Worm (Caenorhabditis elegans) whole organism, late embryonic: ENCODE measurements around the gene F26G1.9.

ENCODE experiments used
- K02D7.2 ChIP-seq: sonication (generic microtip); optimal IDR thresholded peaks from 2 replicates; lab custom pipeline; 2017; ENCODE audit warnings: mild to moderate bottlenecking, missing genetic modification characterization, missing compliant biosample characterization
- Y22D7AL.16 ChIP-seq: sonication (generic microtip); optimal IDR thresholded peaks from 2 replicates; lab custom pipeline; 2016; ENCODE audit warnings: missing genetic modification characterization, missing compliant biosample characterization
- ahr-1 ChIP-seq: sonication (generic microtip); optimal IDR thresholded peaks from 2 replicates; lab custom pipeline; 2016; ENCODE audit warnings: missing genetic modification characterization, missing compliant biosample characterization
- ceh-14 ChIP-seq: sonication (generic microtip); optimal IDR thresholded peaks from 2 replicates; lab custom pipeline; 2016; ENCODE audit warnings: missing genotype, missing genetic modification characterization, missing compliant biosample characterization
- ceh-18 ChIP-seq: sonication (generic microtip); optimal IDR thresholded peaks from 2 replicates; lab custom pipeline; 2016; ENCODE audit warnings: missing genetic modification characterization, missing compliant biosample characterization
- ceh-19 ChIP-seq: fragments of 200-800 bp; sonication (Bioruptor generic); optimal IDR thresholded peaks from 2 replicates; lab custom pipeline; 2018; ENCODE audit warnings: mild to moderate bottlenecking, missing genetic modification characterization, missing compliant biosample characterization
- ceh-2 ChIP-seq: sonication (generic microtip); optimal IDR thresholded peaks from 2 replicates; lab custom pipeline; 2016; ENCODE audit warnings: missing genotype, missing genetic modification characterization, missing compliant biosample characterization
- ceh-22 ChIP-seq: sonication (generic microtip); optimal IDR thresholded peaks from 2 replicates; lab custom pipeline; 2017; ENCODE audit warnings: missing biosample characterization, missing genetic modification characterization
- ceh-24 ChIP-seq: sonication (generic microtip); optimal IDR thresholded peaks from 2 replicates; lab custom pipeline; 2016; ENCODE audit warnings: mild to moderate bottlenecking, missing genetic modification characterization, missing compliant biosample characterization
- ceh-31 ChIP-seq: sonication (generic microtip); optimal IDR thresholded peaks from 2 replicates; lab custom pipeline; 2016; ENCODE audit warnings: missing genetic modification characterization, missing compliant biosample characterization
- ceh-34 ChIP-seq: sonication (generic microtip); optimal IDR thresholded peaks from 2 replicates; lab custom pipeline; 2016; ENCODE audit warnings: mild to moderate bottlenecking, missing genetic modification characterization, missing compliant biosample characterization
- ceh-48 ChIP-seq: sonication (generic microtip); optimal IDR thresholded peaks from 2 replicates; lab custom pipeline; 2016; ENCODE audit warnings: missing genetic modification characterization, inconsistent platforms, missing compliant biosample characterization
- ceh-6 ChIP-seq: fragments of 200-800 bp; sonication (Bioruptor generic); optimal IDR thresholded peaks from 2 replicates; lab custom pipeline; 2018; ENCODE audit warnings: mild to moderate bottlenecking, missing genetic modification characterization, missing compliant biosample characterization
- ceh-9 ChIP-seq: sonication (generic microtip); optimal IDR thresholded peaks from 2 replicates; lab custom pipeline; 2016; ENCODE audit warnings: mild to moderate bottlenecking, missing genetic modification characterization, inconsistent platforms, missing compliant biosample characterization
- elt-2 ChIP-seq: sonication (generic microtip); optimal IDR thresholded peaks from 2 replicates; lab custom pipeline; 2016; ENCODE audit warnings: missing genetic modification reagents, missing genetic modification characterization, missing compliant biosample characterization
- fax-1 ChIP-seq: sonication (generic microtip); optimal IDR thresholded peaks from 2 replicates; lab custom pipeline; 2016; ENCODE audit warnings: missing genotype, missing genetic modification characterization, missing compliant biosample characterization
- fkh-10 ChIP-seq: fragments of 150-350 bp; optimal IDR thresholded peaks from 2 replicates; lab custom pipeline; 2014; ENCODE audit warnings: missing biosample characterization, missing genetic modification reagents, missing genetic modification characterization
- madf-2 ChIP-seq: sonication (generic microtip); optimal IDR thresholded peaks from 2 replicates; lab custom pipeline; 2017; ENCODE audit warnings: missing genetic modification characterization, missing compliant biosample characterization
- mec-3 ChIP-seq: sonication (generic microtip); optimal IDR thresholded peaks from 2 replicates; lab custom pipeline; 2016; ENCODE audit warnings: borderline replicate concordance, missing genetic modification characterization, missing compliant biosample characterization
- npax-4 ChIP-seq: sonication (generic microtip); optimal IDR thresholded peaks from 2 replicates; lab custom pipeline; 2016; ENCODE audit warnings: missing genetic modification characterization, missing compliant biosample characterization
- odd-2 ChIP-seq: sonication (generic microtip); optimal IDR thresholded peaks from 2 replicates; lab custom pipeline; 2017; ENCODE audit warnings: antibody characterized with exemption, mild to moderate bottlenecking, missing genetic modification characterization, missing compliant biosample characterization
- pha-2 ChIP-seq: sonication (generic microtip); optimal IDR thresholded peaks from 2 replicates; lab custom pipeline; 2017; ENCODE audit warnings: mild to moderate bottlenecking, missing genetic modification characterization, missing compliant biosample characterization
- ref-2 ChIP-seq: sonication (generic microtip); optimal IDR thresholded peaks from 2 replicates; lab custom pipeline; 2016; ENCODE audit warnings: missing genetic modification characterization, missing compliant biosample characterization
- sdc-2 ChIP-seq: sonication (generic microtip); optimal IDR thresholded peaks from 2 replicates; lab custom pipeline; 2016; ENCODE audit warnings: missing genotype, missing genetic modification characterization, missing compliant biosample characterization
- sox-2 ChIP-seq: fragments of 200-800 bp; sonication (Bioruptor generic); IDR thresholded peaks from 2 replicates; pipeline ENCODE4 v1.3.6; 2022; ENCODE audit warnings: missing genetic modification reagents, missing genetic modification characterization, missing compliant biosample characterization
- tbx-2 ChIP-seq: sonication (generic microtip); optimal IDR thresholded peaks from 2 replicates; lab custom pipeline; 2016; ENCODE audit warnings: missing genetic modification characterization, missing compliant biosample characterization
- tbx-7 ChIP-seq: sonication (generic microtip); optimal IDR thresholded peaks from 2 replicates; lab custom pipeline; 2016; ENCODE audit warnings: missing genotype, missing genetic modification characterization, missing compliant biosample characterization
- ttx-3 ChIP-seq: sonication (generic microtip); optimal IDR thresholded peaks from 2 replicates; lab custom pipeline; 2016; ENCODE audit warnings: missing genetic modification reagents, missing genetic modification characterization, missing compliant biosample characterization
- unc-3 ChIP-seq, 2 experiments: fragments of 200-800 bp in 1 of 2; sonication (Bioruptor generic) in 1 of 2; sonication (generic microtip) in 1 of 2; conservative IDR thresholded peaks in 1 of 2; optimal IDR thresholded peaks in 1 of 2; 2 replicates each; pipeline versions ENCODE4 v1.3.6 to Lab custom; 2016 to 2022; ENCODE audit warnings: missing compliant biosample characterization in 2 of 2, missing genetic modification characterization in 2 of 2, missing genetic modification reagents in 1 of 2
- unc-42 ChIP-seq: sonication (generic microtip); optimal IDR thresholded peaks from 2 replicates; lab custom pipeline; 2016; ENCODE audit warnings: missing genotype, missing genetic modification characterization, missing compliant biosample characterization
- zip-5 ChIP-seq: sonication (generic microtip); optimal IDR thresholded peaks from 2 replicates; lab custom pipeline; 2016; ENCODE audit warnings: missing genetic modification characterization, missing compliant biosample characterization

F26G1.9 gene

DNA sequence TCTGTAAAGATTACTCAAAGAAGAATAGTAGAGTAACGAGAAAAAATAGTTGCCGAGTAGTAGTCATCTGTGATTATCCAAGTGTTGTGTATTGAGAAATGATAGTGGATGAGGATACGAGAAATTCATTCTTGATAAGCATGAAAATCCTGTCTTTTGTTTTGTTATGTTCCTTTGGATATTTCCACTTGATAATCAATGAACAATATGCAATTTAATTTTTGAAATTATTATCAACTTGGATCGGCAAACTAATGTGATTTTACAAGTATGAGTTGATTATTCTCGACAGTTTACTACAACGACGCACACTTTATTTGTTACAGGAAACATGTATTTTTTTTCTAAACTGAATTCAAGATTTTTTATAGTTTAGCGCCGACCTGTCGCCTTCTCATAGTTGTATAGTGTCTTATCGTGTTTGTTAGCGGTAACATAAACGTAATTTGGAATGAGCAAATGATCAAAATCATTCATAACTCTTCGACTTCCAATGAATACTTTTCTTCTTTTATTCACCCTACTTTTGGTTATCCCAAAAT, at the start of gene F26G1.9, which contains the start of gene F26G1.10:
TSS of gene F26G1.9 (minus strand) at position 101 of the 542 bp plus-strand sequence.
TSS of gene F26G1.10 (plus strand) at position 492 of the 542 bp plus-strand sequence.
- TF ChIP-seq ceh-9: no peak
- TF ChIP-seq unc-42 (tag; lab: Kevin White, UChicago): no peak
- TF ChIP-seq ttx-3 (tag; lab: Kevin White, UChicago): no peak
- no peak for TF ChIP-seq unc-3 (GFP tag; conservative IDR thresholded peaks at IDR 0.05; lab: Robert Waterston, UW)
- no peak for TF ChIP-seq unc-3 (tag; optimal IDR thresholded peaks at IDR 0.05; lab: Kevin White, UChicago)
- TF ChIP-seq madf-2 (tag; lab: Kevin White, UChicago): no peak
- TF ChIP-seq npax-4: no peak
- no peak for TF ChIP-seq odd-2 (tag; lab: Kevin White, UChicago)
- TF ChIP-seq ceh-48 (tag; lab: Kevin White, UChicago): no peak
- TF ChIP-seq ceh-31: no peak
- no peak for TF ChIP-seq ceh-2 (tag; lab: Kevin White, UChicago)
- TF ChIP-seq ref-2 (tag; lab: Kevin White, UChicago): no peak
- no peak for TF ChIP-seq ceh-6 (GFP tag; lab: Kevin White, UChicago)
- no peak for TF ChIP-seq ceh-14
- TF ChIP-seq ceh-18 (tag; lab: Kevin White, UChicago): no peak

DNA sequence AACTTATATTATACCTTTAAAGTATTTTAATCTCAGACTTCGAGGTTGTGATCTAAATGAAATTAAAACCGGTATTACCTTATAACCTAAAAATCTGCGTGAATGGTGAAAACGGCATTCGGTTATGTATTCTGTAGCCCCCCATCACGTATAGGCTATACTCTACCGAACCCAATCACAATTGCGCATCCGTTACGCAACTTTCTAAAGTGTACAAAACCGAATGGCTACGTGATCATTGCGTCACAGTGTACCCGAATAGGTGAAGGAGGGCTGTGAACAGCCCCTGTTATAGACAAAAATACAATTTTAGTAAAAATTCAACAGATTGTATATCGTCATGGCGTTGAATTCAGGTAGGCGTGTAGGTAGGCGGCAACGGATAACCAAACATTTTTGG, 48.8 kb upstream of the F26G1.9 start:
- TF ChIP-seq tbx-2 (tag; lab: Kevin White, UChicago) (no peak), ceh-22 (tag; lab: Kevin White, UChicago) (no peak), sdc-2 (tag; lab: Kevin White, UChicago) (no peak), pha-2 (no peak), ceh-19 (GFP tag; lab: Kevin White, UChicago) (no peak), npax-4 (no peak), elt-2 (peak; percentile 60)

DNA sequence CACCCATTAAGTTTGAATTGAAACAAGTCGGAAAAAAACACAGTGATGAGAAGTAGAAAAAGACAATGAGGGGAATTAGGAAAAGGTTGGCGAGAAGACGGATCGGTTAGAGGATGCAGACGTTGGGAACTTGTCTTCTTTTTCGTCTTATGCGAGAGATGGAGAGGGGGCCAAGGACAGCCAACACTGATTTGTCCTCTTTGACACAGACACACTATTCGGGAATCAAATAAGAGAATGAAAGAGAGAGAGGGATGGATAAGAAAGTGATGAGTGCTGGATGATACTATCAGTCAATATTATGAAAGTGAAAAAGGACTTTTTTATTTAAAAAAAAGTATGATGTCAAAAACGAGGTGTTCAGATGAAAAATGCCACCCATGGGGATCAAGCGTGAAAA, 47.9 kb upstream of the F26G1.9 start, which contains the start of gene lact-5:
TSS of gene lact-5 (minus strand) at position 1 of the 400 bp plus-strand sequence.
- no peak for TF ChIP-seq ceh-24 (tag; lab: Kevin White, UChicago)
- peak; percentile 15 for TF ChIP-seq elt-2
- TF ChIP-seq ttx-3 (tag; lab: Kevin White, UChicago): no peak

ce11 chrII:4818780-4819179, 45.0 kb upstream of the F26G1.9 start:
- TF ChIP-seq K02D7.2 (no peak), ceh-18 (tag; lab: Kevin White, UChicago) (no peak), zip-5 (tag; lab: Kevin White, UChicago) (no peak), sox-2 (GFP tag; lab: Robert Waterston, UW) (no peak), madf-2 (tag; lab: Kevin White, UChicago) (no peak), ahr-1 (no peak), ceh-6 (GFP tag; lab: Kevin White, UChicago) (no peak), fkh-10 (GFP tag; lab: Kevin White, UChicago) (no peak), tbx-7 (tag; lab: Kevin White, UChicago) (no peak)

- TF ChIP-seq npax-4 (no peak), ceh-34 (tag; lab: Kevin White, UChicago) (peak; percentile 94)
Measured at ce11 chrII:4815356-4815755, 41.6 kb upstream of the F26G1.9 start.

ce11 chrII:4811986-4812385, 38.2 kb upstream of the F26G1.9 start, which contains the start of gene rig-6:
Gene rig-6, minus strand, starts transcription at chrII:4812086.
- TF ChIP-seq fax-1 (tag; lab: Kevin White, UChicago) (no peak), mec-3 (no peak), Y22D7AL.16 (tag; lab: Kevin White, UChicago) (no peak), ceh-9 (no peak)
